Fruit fly (Drosophila melanogaster): Measurements from ENCODE around the gene CG43931.

The CG43931 gene

DNA sequence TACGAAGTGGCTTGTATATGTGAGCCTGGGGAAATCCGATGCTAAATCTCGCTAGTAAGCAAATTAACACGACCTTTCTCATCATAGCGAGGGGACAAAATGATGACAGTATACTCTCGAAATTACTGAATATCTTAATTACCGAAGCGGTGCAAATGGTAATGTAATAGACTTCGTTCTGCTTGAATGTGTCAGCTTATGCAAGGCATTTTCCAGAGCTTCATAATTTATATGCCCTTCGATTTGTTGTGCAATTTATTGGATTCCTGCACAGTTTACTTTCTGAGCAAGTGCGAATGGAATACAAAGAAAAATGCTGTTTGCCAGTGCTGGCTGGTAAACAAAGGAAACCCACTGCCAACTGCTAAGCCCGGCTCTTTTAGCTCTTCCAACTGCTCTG, at the start of gene CG43931, which contains the start of gene Sfp77F:
Gene CG43931, plus strand, starts transcription at position 241 of the 400 bp plus-strand sequence.
Gene Sfp77F, minus strand, starts transcription at position 101 of the 400 bp plus-strand sequence.
- TF ChIP-seq Myc (optimal IDR thresholded peaks at IDR 0.05) (no peak), Sin3A (optimal IDR thresholded peaks at IDR 0.05) (no peak), psq (optimal IDR thresholded peaks at IDR 0.05) (no peak), ttk (optimal IDR thresholded peaks at IDR 0.05) (no peak), h (optimal IDR thresholded peaks at IDR 0.05) (no peak), insv (optimal IDR thresholded peaks at IDR 0.05) (no peak)

DNA sequence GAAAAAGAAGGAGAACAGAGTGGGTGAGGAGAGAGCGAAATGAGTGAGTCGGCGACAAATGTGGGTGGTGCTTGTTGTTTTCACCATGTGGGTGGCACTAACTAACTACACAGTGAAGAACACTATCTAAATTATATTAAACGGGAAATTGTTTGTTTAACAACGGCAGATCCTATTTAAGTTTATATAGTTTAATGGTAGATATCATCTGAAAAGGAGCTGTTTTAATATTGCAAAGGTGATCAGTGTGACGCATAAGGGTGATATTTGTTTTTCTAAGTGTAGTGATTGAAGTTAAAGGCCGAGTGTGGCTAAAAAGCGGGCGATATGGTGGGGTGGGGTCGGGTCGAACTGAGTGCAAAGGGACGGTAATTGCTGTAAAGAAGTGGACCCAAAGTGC, 48.8 kb upstream of the CG43931 start:
- TF ChIP-seq insv (optimal IDR thresholded peaks at IDR 0.05) (no peak), ttk (optimal IDR thresholded peaks at IDR 0.05) (no peak), Myc (optimal IDR thresholded peaks at IDR 0.05) (no peak), h (optimal IDR thresholded peaks at IDR 0.05) (no peak), Sin3A (optimal IDR thresholded peaks at IDR 0.05) (no peak)

DNA sequence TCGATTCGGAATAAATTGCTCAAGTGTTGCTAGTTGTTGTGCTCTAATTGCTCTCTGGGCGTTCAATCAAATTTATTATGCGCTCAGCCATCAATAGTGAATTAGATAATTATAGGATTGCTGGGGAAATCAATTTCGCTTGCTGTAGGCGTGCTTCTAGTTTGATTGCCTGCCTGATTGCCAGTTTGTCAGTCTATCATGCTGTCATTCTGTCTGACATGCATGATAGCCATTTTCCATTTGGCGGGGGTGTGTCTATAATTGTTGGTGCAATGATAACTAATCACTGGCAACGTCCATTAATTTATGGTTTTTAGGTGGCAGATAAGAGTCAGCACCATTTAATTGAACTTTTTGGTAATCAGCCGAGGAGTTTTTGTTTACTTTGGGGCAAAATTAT, 39.7 kb upstream of the CG43931 start:
- TF ChIP-seq ttk (optimal IDR thresholded peaks at IDR 0.05) (no peak), h (optimal IDR thresholded peaks at IDR 0.05) (no peak), psq (optimal IDR thresholded peaks at IDR 0.05) (no peak), Myc (optimal IDR thresholded peaks at IDR 0.05) (no peak)

DNA sequence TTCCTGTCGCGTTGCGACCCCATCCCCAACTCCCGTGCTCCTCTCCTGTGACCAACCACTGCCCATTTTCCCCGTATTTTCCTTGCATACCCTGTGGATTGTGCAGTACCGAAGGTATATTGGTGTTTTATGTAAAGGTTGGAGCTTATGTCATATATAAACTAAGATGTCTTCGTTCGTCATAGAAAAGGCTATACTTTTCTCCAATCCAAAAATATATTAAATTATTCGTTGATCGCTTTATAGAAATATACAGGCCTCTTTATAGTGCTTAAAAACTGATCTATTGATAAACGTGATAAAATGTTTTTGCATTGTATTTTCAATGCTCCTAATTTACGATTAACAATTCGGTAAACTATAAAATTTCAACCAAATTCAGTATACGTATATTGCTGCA, 28.4 kb upstream of the CG43931 start:
- TF ChIP-seq insv (optimal IDR thresholded peaks at IDR 0.05) (no peak), h (optimal IDR thresholded peaks at IDR 0.05) (no peak), Sin3A (optimal IDR thresholded peaks at IDR 0.05) (no peak), psq (optimal IDR thresholded peaks at IDR 0.05) (no peak), ttk (optimal IDR thresholded peaks at IDR 0.05) (no peak), Myc (optimal IDR thresholded peaks at IDR 0.05) (no peak)

DNA sequence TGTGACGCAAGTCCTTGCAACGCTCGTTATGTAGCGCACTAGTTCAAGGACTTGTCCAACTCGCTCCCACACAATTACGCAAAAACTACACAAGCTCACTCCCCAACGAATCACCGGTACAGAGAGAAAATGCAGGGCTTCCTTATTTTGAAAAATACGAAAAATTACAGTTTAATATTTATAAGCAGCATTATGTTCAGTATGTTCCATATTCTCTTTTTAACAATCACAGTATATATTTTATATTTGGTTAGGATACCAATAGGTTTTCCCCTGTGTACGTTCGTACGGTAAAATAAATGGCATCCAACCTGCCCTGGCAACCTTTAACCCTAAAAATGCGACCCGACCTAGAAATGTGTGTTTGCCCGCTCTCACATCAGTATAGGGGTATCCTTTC, 13.4 kb upstream of the CG43931 start:
- TF ChIP-seq insv (optimal IDR thresholded peaks at IDR 0.05) (no peak), ttk (optimal IDR thresholded peaks at IDR 0.05) (no peak), psq (optimal IDR thresholded peaks at IDR 0.05) (no peak), Myc (optimal IDR thresholded peaks at IDR 0.05) (no peak), Sin3A (optimal IDR thresholded peaks at IDR 0.05) (no peak), h (optimal IDR thresholded peaks at IDR 0.05) (no peak)

DNA sequence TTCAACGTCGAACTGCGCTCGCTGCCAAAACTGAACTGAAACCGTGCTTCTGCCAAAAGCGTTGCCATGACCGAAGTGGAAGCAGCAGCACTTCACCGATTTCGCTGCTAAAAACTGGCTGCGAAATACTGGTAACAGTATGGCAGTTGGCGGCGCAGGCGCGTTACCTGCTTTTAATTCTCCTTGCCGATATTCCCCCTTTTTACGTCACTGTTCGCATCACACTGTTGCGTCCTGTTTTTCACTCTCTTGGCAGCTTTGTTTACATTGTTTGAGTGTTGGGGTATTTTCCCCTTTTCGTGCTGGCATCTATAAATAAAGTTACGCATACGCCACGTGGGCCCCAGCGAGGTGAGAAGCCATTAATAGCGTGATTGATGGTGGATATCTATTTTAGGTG, 12.2 kb upstream of the CG43931 start, which contains the start of gene CG32432:
Gene CG32432, minus strand, starts transcription at position 17 of the 400 bp plus-strand sequence.
- TF ChIP-seq Myc (optimal IDR thresholded peaks at IDR 0.05) = no peak
- no peak for TF ChIP-seq insv (optimal IDR thresholded peaks at IDR 0.05)
- TF ChIP-seq ttk (optimal IDR thresholded peaks at IDR 0.05) = no peak
- no peak for TF ChIP-seq h (optimal IDR thresholded peaks at IDR 0.05)
- no peak for TF ChIP-seq Sin3A (optimal IDR thresholded peaks at IDR 0.05)
- no peak for TF ChIP-seq psq (optimal IDR thresholded peaks at IDR 0.05)

DNA sequence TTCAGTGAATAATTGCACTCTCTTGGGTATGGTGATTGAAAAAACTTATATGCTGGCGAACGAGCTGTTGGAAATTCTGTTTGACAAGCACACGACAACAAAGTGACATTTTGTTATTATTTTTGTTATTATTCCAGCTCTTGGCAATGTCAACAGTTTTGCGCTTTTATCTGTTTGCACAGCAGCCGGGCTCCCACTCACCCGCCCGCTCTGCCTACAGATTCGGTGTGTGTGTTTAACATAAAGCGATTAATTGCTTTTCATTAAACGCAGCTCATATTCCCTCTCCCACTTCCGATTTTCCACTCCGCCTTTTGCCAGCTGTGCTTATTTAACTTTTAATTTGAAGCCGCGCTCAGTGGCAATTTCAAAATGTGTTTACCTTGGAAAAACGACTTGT, 3.6 kb downstream of the CG43931 start:
- TF ChIP-seq h (optimal IDR thresholded peaks at IDR 0.05) (no peak), ttk (optimal IDR thresholded peaks at IDR 0.05) (no peak), Myc (optimal IDR thresholded peaks at IDR 0.05) (no peak), insv (optimal IDR thresholded peaks at IDR 0.05) (no peak), Sin3A (optimal IDR thresholded peaks at IDR 0.05) (no peak), psq (optimal IDR thresholded peaks at IDR 0.05) (no peak)

DNA sequence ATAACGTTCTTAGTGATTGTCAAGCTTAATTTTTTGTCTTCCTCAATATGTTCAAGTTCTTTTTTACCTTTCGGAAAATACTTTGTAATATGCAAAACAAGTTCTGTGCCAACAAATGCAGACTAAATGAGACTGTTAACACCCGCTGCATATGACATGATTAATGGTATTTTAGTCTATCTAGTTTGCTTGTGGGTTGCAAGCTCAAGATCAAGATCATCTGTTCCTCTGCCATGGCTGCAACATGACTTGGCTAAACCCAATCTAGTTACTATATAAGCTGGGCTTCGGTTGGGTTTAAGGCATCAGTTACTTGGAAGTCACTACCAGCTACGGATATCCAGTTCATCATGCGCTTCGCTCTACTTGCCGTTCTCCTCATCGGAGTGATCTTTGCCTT, 8.1 kb downstream of the CG43931 start, which contains the start of gene CG11458:
Gene CG11458, plus strand, starts transcription at position 301 of the 400 bp plus-strand sequence.
- TF ChIP-seq h (optimal IDR thresholded peaks at IDR 0.05) (no peak), insv (optimal IDR thresholded peaks at IDR 0.05) (no peak), ttk (optimal IDR thresholded peaks at IDR 0.05) (no peak), psq (optimal IDR thresholded peaks at IDR 0.05) (no peak), Sin3A (optimal IDR thresholded peaks at IDR 0.05) (no peak), Myc (optimal IDR thresholded peaks at IDR 0.05) (no peak)

DNA sequence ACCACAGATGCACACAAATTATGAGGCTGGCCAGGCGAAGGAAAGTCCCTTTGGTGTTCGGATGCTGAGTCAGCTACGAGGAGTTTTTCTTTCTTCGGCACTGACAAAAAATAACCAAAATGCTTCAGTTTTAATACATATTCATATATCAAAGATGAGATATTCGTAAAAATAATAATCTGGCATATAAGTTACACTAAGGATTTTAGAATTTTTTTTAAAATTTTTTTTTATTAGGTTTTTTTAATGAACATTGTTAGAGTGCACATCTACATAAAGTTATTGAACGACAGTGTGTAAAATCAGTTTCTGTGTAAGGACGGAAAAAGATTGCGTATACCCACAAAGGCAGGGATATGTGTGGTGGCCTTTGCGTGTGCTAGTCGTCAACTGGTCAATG, 9.6 kb downstream of the CG43931 start:
- no peak for TF ChIP-seq psq (optimal IDR thresholded peaks at IDR 0.05)
- no peak for TF ChIP-seq h (optimal IDR thresholded peaks at IDR 0.05)
- no peak for TF ChIP-seq Sin3A (optimal IDR thresholded peaks at IDR 0.05)

DNA sequence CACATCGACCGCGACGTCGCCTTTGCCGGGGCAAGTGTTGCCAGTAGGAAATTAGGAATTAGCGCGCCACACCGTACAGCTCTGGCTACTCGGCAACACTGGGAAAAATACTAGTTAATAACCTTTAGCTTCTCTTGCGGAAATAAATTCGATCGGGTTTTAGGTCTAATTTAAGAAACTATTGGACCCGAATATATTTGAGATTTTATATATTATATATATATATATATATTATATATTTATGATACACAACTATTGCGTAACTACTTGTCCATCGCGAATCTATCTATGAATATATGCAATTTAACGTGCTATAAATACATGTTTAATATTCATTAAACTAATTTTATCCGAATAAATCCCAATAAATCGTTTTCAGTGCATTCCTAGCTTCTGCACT, 17.0 kb downstream of the CG43931 start:
- TF ChIP-seq insv (optimal IDR thresholded peaks at IDR 0.05) (no peak), Sin3A (optimal IDR thresholded peaks at IDR 0.05) (no peak), psq (optimal IDR thresholded peaks at IDR 0.05) (no peak), Myc (optimal IDR thresholded peaks at IDR 0.05) (no peak)

DNA sequence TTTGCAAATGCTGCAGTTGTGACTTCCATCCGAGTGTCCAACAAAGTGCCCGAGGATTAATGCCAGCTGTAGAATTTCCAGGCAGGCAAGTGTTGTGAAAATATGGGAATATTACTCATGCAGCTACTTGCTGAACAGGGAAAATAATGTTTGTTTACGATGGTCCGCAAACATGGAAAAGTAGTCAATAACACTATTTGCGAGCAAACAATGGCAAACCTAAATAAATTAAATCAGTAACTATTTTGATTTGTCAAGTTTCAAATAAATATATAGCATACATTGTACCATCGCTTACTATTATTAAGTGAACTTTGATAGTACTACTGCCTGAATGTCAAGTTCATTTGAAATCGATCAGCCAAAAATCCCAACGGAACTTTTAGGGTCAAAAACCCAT, 17.8 kb downstream of the CG43931 start:
- TF ChIP-seq psq (optimal IDR thresholded peaks at IDR 0.05) (no peak), h (optimal IDR thresholded peaks at IDR 0.05) (no peak), Myc (optimal IDR thresholded peaks at IDR 0.05) (no peak), insv (optimal IDR thresholded peaks at IDR 0.05) (no peak), ttk (optimal IDR thresholded peaks at IDR 0.05) (no peak), Sin3A (optimal IDR thresholded peaks at IDR 0.05) (no peak)

DNA sequence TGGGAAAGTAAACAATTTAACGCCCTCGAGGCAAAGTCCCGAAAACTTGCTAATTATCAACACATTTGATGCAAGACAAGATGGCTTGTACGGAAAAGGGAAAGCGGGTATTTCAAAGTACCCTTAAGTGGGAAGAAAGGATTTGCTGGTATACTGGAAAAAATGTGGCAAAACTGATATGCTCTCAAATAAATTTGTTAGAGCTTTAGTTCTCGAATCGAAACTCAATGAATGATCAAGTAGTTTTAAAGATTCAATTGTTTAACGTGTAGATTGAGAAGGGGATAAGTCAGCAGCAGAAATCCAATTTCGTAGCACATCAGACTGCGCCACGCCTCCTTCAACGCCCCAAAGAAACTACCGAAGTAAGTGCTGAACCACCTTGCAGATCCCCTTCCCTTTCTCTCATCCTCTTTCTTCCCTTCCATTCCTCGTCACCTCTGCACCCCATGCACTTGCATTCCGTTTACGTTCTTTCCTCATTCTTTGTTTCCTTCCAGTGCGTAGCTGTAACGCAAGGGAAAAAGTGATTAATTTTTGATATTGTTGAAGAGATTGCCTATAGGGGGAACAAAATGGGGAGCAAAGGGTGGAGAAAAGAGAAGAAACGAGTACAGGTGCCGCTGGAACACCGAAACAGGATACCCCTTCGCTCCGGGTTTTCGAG, 19.8 kb downstream of the CG43931 start:
- TF ChIP-seq insv (optimal IDR thresholded peaks at IDR 0.05) = no peak
- TF ChIP-seq ttk (optimal IDR thresholded peaks at IDR 0.05) = no peak
- TF ChIP-seq psq (optimal IDR thresholded peaks at IDR 0.05) = no peak
- TF ChIP-seq h (optimal IDR thresholded peaks at IDR 0.05) = no peak
- no peak for TF ChIP-seq Sin3A (optimal IDR thresholded peaks at IDR 0.05)
- no peak for TF ChIP-seq Myc (optimal IDR thresholded peaks at IDR 0.05)

DNA sequence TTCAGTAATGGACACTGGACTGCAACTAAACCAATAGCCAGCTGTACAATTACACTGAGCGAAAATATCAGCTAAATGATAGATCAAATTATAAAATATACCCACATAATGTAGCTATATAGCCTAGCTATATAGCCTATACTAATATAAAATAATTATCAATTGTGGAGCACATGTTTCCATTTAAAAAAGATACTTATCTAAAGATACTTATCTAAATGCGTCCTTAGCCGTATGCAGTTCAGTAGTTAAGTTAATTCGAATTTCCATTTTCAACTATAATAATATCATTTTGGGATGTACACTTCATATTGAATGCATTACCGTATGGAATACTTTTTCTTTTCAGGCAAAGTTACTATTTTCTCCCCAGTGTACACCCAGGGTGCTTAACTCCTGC, 21.6 kb downstream of the CG43931 start:
- no peak for TF ChIP-seq Sin3A (optimal IDR thresholded peaks at IDR 0.05)

Measured in Kc167 (cell line).